Worm (Caenorhabditis elegans): ENCODE results near the gene F41D9.2.

F41D9.2 gene

ce11 chrX:8367553-8367952 lies 17.2 kb downstream of the F41D9.2 start, which contains the start of gene F40B5.2:
F40B5.2 (plus strand) TSS chrX:8367853.
- TF ChIP-seq dao-5 (tag; optimal IDR thresholded peaks at IDR 0.05) (no peak), him-1 (tag; optimal IDR thresholded peaks at IDR 0.05) (no peak), W03F9.2 (tag; optimal IDR thresholded peaks at IDR 0.05) (no peak)

ce11 chrX:8362379-8362778 lies 22.4 kb downstream of the F41D9.2 start:
- TF ChIP-seq dao-5 (tag; optimal IDR thresholded peaks at IDR 0.05) (no peak), W03F9.2 (tag; optimal IDR thresholded peaks at IDR 0.05) (no peak), him-1 (tag; optimal IDR thresholded peaks at IDR 0.05) (no peak)

ce11 chrX:8356305-8356704 lies 28.4 kb downstream of the F41D9.2 start:
- TF ChIP-seq dao-5 (tag; optimal IDR thresholded peaks at IDR 0.05) (no peak), W03F9.2 (tag; optimal IDR thresholded peaks at IDR 0.05) (no peak), him-1 (tag; optimal IDR thresholded peaks at IDR 0.05) (no peak)

- TF ChIP-seq dao-5 (tag; optimal IDR thresholded peaks at IDR 0.05), result no peak
- TF ChIP-seq him-1 (tag; optimal IDR thresholded peaks at IDR 0.05), result no peak
- TF ChIP-seq W03F9.2 (tag; optimal IDR thresholded peaks at IDR 0.05), result no peak
These were observed 29.4 kb downstream of the F41D9.2 start for ce11 chrX:8355350-8355749.

- TF ChIP-seq dao-5 (tag; optimal IDR thresholded peaks at IDR 0.05) (no peak), him-1 (tag; optimal IDR thresholded peaks at IDR 0.05) (no peak), W03F9.2 (tag; optimal IDR thresholded peaks at IDR 0.05) (no peak)
These were observed 30.4 kb downstream of the F41D9.2 start for ce11 chrX:8354284-8354784.

- TF ChIP-seq dao-5 (tag; optimal IDR thresholded peaks at IDR 0.05) (no peak), W03F9.2 (tag; optimal IDR thresholded peaks at IDR 0.05) (no peak), him-1 (tag; optimal IDR thresholded peaks at IDR 0.05) (no peak)
These were observed 33.8 kb downstream of the F41D9.2 start, which contains the start of gene npr-28 for ce11 chrX:8350984-8351383. npr-28 (minus strand) TSS chrX:8351084.

- no peak for TF ChIP-seq W03F9.2 (tag; optimal IDR thresholded peaks at IDR 0.05)
- no peak for TF ChIP-seq dao-5 (tag; optimal IDR thresholded peaks at IDR 0.05)
- no peak for TF ChIP-seq him-1 (tag; optimal IDR thresholded peaks at IDR 0.05)
These were observed 38.5 kb downstream of the F41D9.2 start, which contains the start of gene drd-5 for ce11 chrX:8346248-8346647. drd-5 (minus strand) TSS chrX:8346348.

- no peak for TF ChIP-seq dao-5 (tag; optimal IDR thresholded peaks at IDR 0.05)
- TF ChIP-seq W03F9.2 (tag; optimal IDR thresholded peaks at IDR 0.05), result no peak
- TF ChIP-seq him-1 (tag; optimal IDR thresholded peaks at IDR 0.05), result no peak
These were observed 43.1 kb downstream of the F41D9.2 start, which contains the start of gene F55E10.1 for ce11 chrX:8341675-8342074. F55E10.1 (plus strand) TSS chrX:8341975.

ce11 chrX:8340393-8340792 lies 44.4 kb downstream of the F41D9.2 start, which contains the start of gene F55E10.2:
F55E10.2 (plus strand) TSS chrX:8340693.
- TF ChIP-seq him-1 (tag; optimal IDR thresholded peaks at IDR 0.05) (no peak), W03F9.2 (tag; optimal IDR thresholded peaks at IDR 0.05) (no peak), dao-5 (tag; optimal IDR thresholded peaks at IDR 0.05) (no peak)

All from whole organism, L4/young adult.